Worm (Caenorhabditis elegans) whole organism, L1 larva: ENCODE results near the gene lcmt-1.

ENCODE experiments used
- C04F5.9 ChIP-seq: sonication (generic microtip); optimal IDR thresholded peaks from 2 replicates; lab custom pipeline; 2016; ENCODE audit warnings: missing genetic modification characterization, missing compliant biosample characterization
- C34B4.2 ChIP-seq: sonication (generic microtip); optimal IDR thresholded peaks from 2 replicates; lab custom pipeline; 2017; ENCODE audit warnings: mild to moderate bottlenecking, missing genetic modification characterization, missing compliant biosample characterization
- F16B12.6 ChIP-seq: fragments of 150-350 bp; optimal IDR thresholded peaks from 2 replicates; lab custom pipeline; 2014; ENCODE audit warnings: missing biosample characterization, missing genetic modification characterization
- Y116A8C.19 ChIP-seq: sonication (generic microtip); optimal IDR thresholded peaks from 2 replicates; lab custom pipeline; 2016; ENCODE audit warnings: missing compliant biosample characterization, missing genetic modification characterization, borderline replicate concordance
- aha-1 ChIP-seq: fragments of 150-350 bp; optimal IDR thresholded peaks from 2 replicates; lab custom pipeline; 2014; ENCODE audit warnings: missing biosample characterization, missing genetic modification characterization
- aly-2 ChIP-seq: fragments of 150-350 bp; optimal IDR thresholded peaks from 2 replicates; lab custom pipeline; 2014; ENCODE audit warnings: missing biosample characterization, missing genetic modification characterization
- ceh-88 ChIP-seq: fragments of 200-800 bp; sonication (Bioruptor generic); IDR thresholded peaks from 2 replicates; pipeline ENCODE4 v1.3.6; 2022; ENCODE audit warnings: missing genetic modification characterization, missing compliant biosample characterization
- ceh-90 ChIP-seq: sonication (generic microtip); optimal IDR thresholded peaks from 2 replicates; lab custom pipeline; 2016; ENCODE audit warnings: missing genetic modification characterization, missing compliant biosample characterization
- dsc-1 ChIP-seq: sonication (generic microtip); optimal IDR thresholded peaks from 2 replicates; lab custom pipeline; 2016; ENCODE audit warnings: mild to moderate bottlenecking, missing genetic modification characterization, missing compliant biosample characterization
- efl-1 ChIP-seq, 4 experiments: fragments of 150-350 bp; optimal IDR thresholded peaks in 3 of 4; peaks in 1 of 4; 1 replicate in 1 of 4; 2 replicates in 3 of 4; lab custom pipeline; 2014; ENCODE audit warnings: missing biosample characterization in 2 of 4, missing genetic modification characterization in 2 of 4, missing genetic modification reagents in 2 of 4
- egl-27 ChIP-seq, 2 experiments: fragments of 150-350 bp in 1 of 2; sonication (generic microtip); optimal IDR thresholded peaks; 3 replicates each; lab custom pipeline; 2017 to 2018; ENCODE audit warnings: missing biosample characterization in 2 of 2, missing genetic modification characterization in 2 of 2, missing genetic modification reagents in 2 of 2
- elt-2 ChIP-seq: sonication (generic microtip); optimal IDR thresholded peaks from 2 replicates; lab custom pipeline; 2016; ENCODE audit warnings: missing genetic modification characterization, mild to moderate bottlenecking, inconsistent platforms, missing compliant biosample characterization, missing genetic modification reagents
- elt-3 ChIP-seq, 6 experiments: fragments of 150-350 bp in 1 of 6; sonication (generic microtip); optimal IDR thresholded peaks; 2 replicates each; lab custom pipeline; 2017 to 2018; ENCODE audit warnings: missing biosample characterization in 6 of 6, missing genetic modification characterization in 6 of 6, inconsistent platforms in 1 of 6
- fkh-4 ChIP-seq: sonication (generic microtip); optimal IDR thresholded peaks from 2 replicates; lab custom pipeline; 2016; ENCODE audit warnings: missing compliant biosample characterization, missing genetic modification characterization, borderline replicate concordance
- fkh-8 ChIP-seq: sonication (generic microtip); optimal IDR thresholded peaks from 2 replicates; lab custom pipeline; 2016; ENCODE audit warnings: mild to moderate bottlenecking, missing genetic modification characterization, missing compliant biosample characterization
- fos-1 ChIP-seq: fragments of 150-350 bp; optimal IDR thresholded peaks from 2 replicates; lab custom pipeline; 2014; ENCODE audit warnings: missing biosample characterization, missing genetic modification characterization
- grh-1 ChIP-seq: fragments of 200-800 bp; sonication (Bioruptor generic); IDR thresholded peaks from 2 replicates; pipeline ENCODE4 v1.3.6; 2022; ENCODE audit warnings: missing genetic modification reagents, missing genetic modification characterization, missing compliant biosample characterization
- irx-1 ChIP-seq: sonication (generic microtip); optimal IDR thresholded peaks from 2 replicates; lab custom pipeline; 2016; ENCODE audit warnings: missing genetic modification characterization, missing compliant biosample characterization
- isw-1 ChIP-seq: fragments of 200-800 bp; sonication (Bioruptor generic); IDR thresholded peaks from 2 replicates; pipeline ENCODE4 v1.3.6; 2022; ENCODE audit warnings: missing genetic modification characterization, missing compliant biosample characterization
- jun-1 ChIP-seq: fragments of 150-350 bp; optimal IDR thresholded peaks from 2 replicates; lab custom pipeline; 2014; ENCODE audit warnings: missing biosample characterization, missing genetic modification reagents, missing genetic modification characterization
- lin-13 ChIP-seq: fragments of 150-350 bp; optimal IDR thresholded peaks from 2 replicates; lab custom pipeline; 2014; ENCODE audit warnings: missing biosample characterization, missing genetic modification reagents, missing genetic modification characterization
- lin-15B ChIP-seq: fragments of 150-350 bp; sonication (generic microtip); optimal IDR thresholded peaks from 3 replicates; lab custom pipeline; 2014; ENCODE audit warnings: missing biosample characterization, missing genetic modification characterization
- lin-35 ChIP-seq, 2 experiments: fragments of 150-350 bp; optimal IDR thresholded peaks; 2 replicates each; lab custom pipeline; 2014; ENCODE audit warnings: missing biosample characterization in 2 of 2, missing genetic modification characterization in 2 of 2, missing genetic modification reagents in 2 of 2
- lsy-2 ChIP-seq, 2 experiments: fragments of 150-350 bp; optimal IDR thresholded peaks; 2 replicates each; lab custom pipeline; 2014; ENCODE audit warnings: missing biosample characterization in 2 of 2, missing genetic modification characterization in 2 of 2
- mab-9 ChIP-seq: fragments of 200-800 bp; sonication (Bioruptor generic); IDR thresholded peaks from 2 replicates; pipeline ENCODE4 v1.3.6; 2022; ENCODE audit warnings: missing genetic modification reagents, missing genetic modification characterization, missing compliant biosample characterization
- mdl-1 ChIP-seq, 2 experiments: fragments of 150-350 bp; optimal IDR thresholded peaks; 2 replicates each; lab custom pipeline; 2014 to 2017; ENCODE audit warnings: missing biosample characterization in 2 of 2, missing genetic modification characterization in 2 of 2, inconsistent platforms in 1 of 2
- mep-1 ChIP-seq: fragments of 150-350 bp; optimal IDR thresholded peaks from 2 replicates; lab custom pipeline; 2014; ENCODE audit warnings: missing biosample characterization, missing genetic modification characterization
- nhr-11 ChIP-seq: fragments of 150-350 bp; optimal IDR thresholded peaks from 2 replicates; lab custom pipeline; 2014; ENCODE audit warnings: missing biosample characterization, missing genetic modification characterization
- nhr-12 ChIP-seq: sonication (generic microtip); optimal IDR thresholded peaks from 2 replicates; lab custom pipeline; 2017; ENCODE audit warnings: missing biosample characterization, missing genetic modification characterization
- nhr-20 ChIP-seq: sonication (generic microtip); optimal IDR thresholded peaks from 2 replicates; lab custom pipeline; 2016; ENCODE audit warnings: mild to moderate bottlenecking, missing genetic modification characterization, missing compliant biosample characterization
- nhr-71 ChIP-seq: sonication (generic microtip); optimal IDR thresholded peaks from 2 replicates; lab custom pipeline; 2016; ENCODE audit warnings: mild to moderate bottlenecking, missing genetic modification characterization, moderate library complexity, missing compliant biosample characterization
- nhr-76 ChIP-seq: sonication (generic microtip); optimal IDR thresholded peaks from 2 replicates; lab custom pipeline; 2017; ENCODE audit warnings: missing biosample characterization, missing genetic modification characterization
- pax-3 ChIP-seq: fragments of 200-800 bp; sonication (Bioruptor generic); optimal IDR thresholded peaks from 2 replicates; lab custom pipeline; 2018; ENCODE audit warnings: mild to moderate bottlenecking, missing genetic modification characterization, moderate library complexity, missing compliant biosample characterization
- skn-1 ChIP-seq: fragments of 150-350 bp; optimal IDR thresholded peaks from 2 replicates; lab custom pipeline; 2014; ENCODE audit warnings: missing biosample characterization, missing genetic modification characterization
- snu-23 ChIP-seq: sonication (generic microtip); optimal IDR thresholded peaks from 2 replicates; lab custom pipeline; 2016; ENCODE audit warnings: missing genetic modification characterization, missing compliant biosample characterization
- sptf-1 ChIP-seq: fragments of 150-350 bp; optimal IDR thresholded peaks from 2 replicates; lab custom pipeline; 2014; ENCODE audit warnings: missing biosample characterization, missing genetic modification characterization
- swsn-7 ChIP-seq: sonication (generic microtip); optimal IDR thresholded peaks from 2 replicates; lab custom pipeline; 2016; ENCODE audit warnings: missing genetic modification characterization, missing compliant biosample characterization
- tbx-2 ChIP-seq: sonication (generic microtip); optimal IDR thresholded peaks from 2 replicates; lab custom pipeline; 2016; ENCODE audit warnings: missing genetic modification characterization, missing compliant biosample characterization
- tlp-1 ChIP-seq: fragments of 150-350 bp; optimal IDR thresholded peaks from 2 replicates; lab custom pipeline; 2014; ENCODE audit warnings: missing biosample characterization, missing genetic modification characterization
- unc-130 ChIP-seq: fragments of 150-350 bp; optimal IDR thresholded peaks from 2 replicates; lab custom pipeline; 2017; ENCODE audit warnings: missing biosample characterization, missing genetic modification characterization, inconsistent platforms
- unc-62 ChIP-seq: fragments of 150-350 bp; optimal IDR thresholded peaks from 2 replicates; lab custom pipeline; 2014; ENCODE audit warnings: missing biosample characterization, missing genetic modification reagents, missing genetic modification characterization
- xbp-1 ChIP-seq: sonication (generic microtip); optimal IDR thresholded peaks from 2 replicates; lab custom pipeline; 2016; ENCODE audit warnings: missing genetic modification characterization, missing compliant biosample characterization
- ztf-4 ChIP-seq: fragments of 150-350 bp; optimal IDR thresholded peaks from 2 replicates; lab custom pipeline; 2014; ENCODE audit warnings: missing biosample characterization, missing genetic modification characterization

lcmt-1 gene

ce11 chrIII:4345034-4345433, 1.8 kb downstream of the lcmt-1 start, which contains the start of gene hse-5:
Gene hse-5, plus strand, starts transcription at chrIII:4345334.
- TF ChIP-seq lin-15B (tag; lab: Kevin White, UChicago) (no peak), isw-1 (no peak), nhr-12 (no peak), ceh-88 (no peak), lin-35 (GFP tag; optimal IDR thresholded peaks at IDR 0.05; lab: Kevin White, UChicago) (no peak), swsn-7 (no peak), fkh-8 (tag; lab: Kevin White, UChicago) (no peak), xbp-1 (tag; lab: Kevin White, UChicago) (no peak)

ce11 chrIII:4349799-4350198, 6.6 kb downstream of the lcmt-1 start, which contains the start of gene B0285.6:
Gene B0285.6, plus strand, starts transcription at chrIII:4350099.
- no peak for TF ChIP-seq sptf-1
- no peak for TF ChIP-seq fos-1 (tag; lab: Kevin White, UChicago)
- no peak for TF ChIP-seq nhr-76
- TF ChIP-seq nhr-11 (tag; lab: Kevin White, UChicago): no peak
- no peak for TF ChIP-seq unc-130 (tag; lab: Kevin White, UChicago)
- no peak for TF ChIP-seq C34B4.2 (tag; lab: Kevin White, UChicago)
- no peak for TF ChIP-seq lin-35 (GFP tag; optimal IDR thresholded peaks at IDR 0.05; lab: Kevin White, UChicago)
- no peak for TF ChIP-seq mep-1 (tag; lab: Kevin White, UChicago)
- TF ChIP-seq nhr-71 (tag; lab: Kevin White, UChicago): no peak
- TF ChIP-seq lin-13 (GFP tag; lab: Kevin White, UChicago): no peak
- no peak for TF ChIP-seq tlp-1 (tag; lab: Kevin White, UChicago)
- TF ChIP-seq, all 84 proteins: peak for 0

- TF ChIP-seq efl-1 (optimal IDR thresholded peaks at IDR 0.05; lab: Kevin White, UChicago): no peak
- TF ChIP-seq efl-1 (GFP tag; optimal IDR thresholded peaks at IDR 0.05 in 1 of 2; lab: Kevin White, UChicago): peak in 1 of 2 experiments; percentile 55
- TF ChIP-seq elt-3 (tag; optimal IDR thresholded peaks at IDR 0.05; lab: Kevin White, UChicago): no peak
- TF ChIP-seq, all 84 proteins: peak for 1
Observed at ce11 chrIII:4356384-4356783, 13.1 kb downstream of the lcmt-1 start, which contains the start of gene mnp-1. Gene mnp-1, plus strand, starts transcription at chrIII:4356594.

- TF ChIP-seq irx-1 (tag; lab: Kevin White, UChicago) (no peak), skn-1 (no peak), elt-2 (tag; lab: Kevin White, UChicago) (peak; percentile 27)
Observed at ce11 chrIII:4357438-4357837, 14.2 kb downstream of the lcmt-1 start.

- TF ChIP-seq mab-9 (GFP tag; lab: Robert Waterston, UW) (no peak), tbx-2 (tag; lab: Kevin White, UChicago) (no peak), jun-1 (tag; lab: Kevin White, UChicago) (no peak), nhr-20 (tag; lab: Kevin White, UChicago) (no peak), lin-13 (GFP tag; lab: Kevin White, UChicago) (no peak), fkh-4 (tag; lab: Kevin White, UChicago) (no peak), F16B12.6 (no peak), aha-1 (no peak), nhr-12 (no peak), lsy-2 (tag; optimal IDR thresholded peaks at IDR 0.05; lab: Kevin White, UChicago) (peak in 1 of 2 experiments; percentile 4), mep-1 (tag; lab: Kevin White, UChicago) (no peak), lin-35 (GFP tag; optimal IDR thresholded peaks at IDR 0.05; lab: Kevin White, UChicago) (no peak), nhr-11 (tag; lab: Kevin White, UChicago) (no peak), C34B4.2 (tag; lab: Kevin White, UChicago) (no peak), grh-1 (GFP tag; lab: Robert Waterston, UW) (no peak), xbp-1 (tag; lab: Kevin White, UChicago) (no peak), snu-23 (GFP tag; lab: Kevin White, UChicago) (no peak), ceh-88 (no peak), C04F5.9 (no peak), aly-2 (tag; lab: Kevin White, UChicago) (no peak), mdl-1 (tag; optimal IDR thresholded peaks at IDR 0.05; lab: Kevin White, UChicago) (peak in 1 of 2 experiments; percentile 7), efl-1 (optimal IDR thresholded peaks at IDR 0.05; lab: Kevin White, UChicago) (no peak), efl-1 (GFP tag; optimal IDR thresholded peaks at IDR 0.05 in 1 of 2; lab: Kevin White, UChicago) (no peak), Y116A8C.19 (tag; lab: Kevin White, UChicago) (no peak), unc-62 (GFP tag; lab: Kevin White, UChicago) (no peak), nhr-71 (tag; lab: Kevin White, UChicago) (peak; percentile 49), pax-3 (no peak), elt-2 (tag; lab: Kevin White, UChicago) (no peak), ztf-4 (tag; lab: Kevin White, UChicago) (no peak), dsc-1 (tag; lab: Kevin White, UChicago) (no peak), unc-130 (tag; lab: Kevin White, UChicago) (peak; percentile 34), ceh-90 (no peak), egl-27 (tag; optimal IDR thresholded peaks at IDR 0.05; lab: Kevin White, UChicago) (no peak), swsn-7 (no peak)
Observed at ce11 chrIII:4358345-4358744, 15.1 kb downstream of the lcmt-1 start.
